Fruit fly (Drosophila melanogaster) whole organism, embryonic: ENCODE results near the gene CG11723.

ENCODE experiments used
- Antp ChIP-seq: fragments of 200-800 bp; sonication (Bioruptor generic); optimal IDR thresholded peaks from 3 replicates; lab custom pipeline; 2016; ENCODE audit warnings: missing biosample characterization, missing genetic modification characterization
- B-H1 ChIP-seq: fragments of 200-800 bp; sonication (Bioruptor generic); IDR thresholded peaks from 3 replicates; pipeline ENCODE4 v1.3.6; 2022; ENCODE audit warnings: missing biosample characterization, missing genetic modification characterization
- BtbVII ChIP-seq: fragments of 200-800 bp; sonication (Bioruptor generic); optimal IDR thresholded peaks from 3 replicates; lab custom pipeline; 2017; ENCODE audit warnings: missing biosample characterization, mild to moderate bottlenecking, missing genetic modification characterization
- CG10431 ChIP-seq: fragments of 200-800 bp; sonication (Bioruptor generic); optimal IDR thresholded peaks from 3 replicates; lab custom pipeline; 2018; ENCODE audit warnings: missing biosample characterization, mild to moderate bottlenecking, missing genetic modification characterization
- CG10543 ChIP-seq: fragments of 200-800 bp; sonication (Bioruptor generic); optimal IDR thresholded peaks from 3 replicates; lab custom pipeline; 2017; ENCODE audit warnings: missing biosample characterization, mild to moderate bottlenecking, missing genetic modification characterization, moderate library complexity
- CG12219 ChIP-seq: fragments of 200-800 bp; sonication (Bioruptor generic); optimal IDR thresholded peaks from 3 replicates; lab custom pipeline; 2018; ENCODE audit warnings: missing biosample characterization, mild to moderate bottlenecking, missing genetic modification characterization
- CG14050 ChIP-seq: fragments of 200-800 bp; sonication (Bioruptor generic); IDR thresholded peaks from 3 replicates; pipeline ENCODE4 v1.3.6; 2022; ENCODE audit warnings: missing biosample characterization, missing genetic modification characterization
- CG14441 ChIP-seq: fragments of 200-800 bp; sonication (Bioruptor generic); IDR thresholded peaks from 2 replicates; pipeline ENCODE4 v1.3.6; 2022; ENCODE audit warnings: missing biosample characterization, missing genetic modification characterization
- CG1529 ChIP-seq: fragments of 200-800 bp; sonication (Bioruptor generic); optimal IDR thresholded peaks from 3 replicates; lab custom pipeline; 2018; ENCODE audit warnings: missing biosample characterization, missing genetic modification characterization
- CG18262 ChIP-seq: fragments of 200-800 bp; optimal IDR thresholded peaks from 3 replicates; lab custom pipeline; 2019; ENCODE audit warnings: missing biosample characterization, mild to moderate bottlenecking, missing genetic modification characterization, moderate library complexity
- CG33557 ChIP-seq: fragments of 200-800 bp; sonication (Bioruptor generic); optimal IDR thresholded peaks from 2 replicates; lab custom pipeline; 2019; ENCODE audit warnings: missing biosample characterization, mild to moderate bottlenecking, missing genetic modification characterization, moderate library complexity
- CG34224 ChIP-seq: fragments of 200-800 bp; sonication (Bioruptor generic); IDR thresholded peaks from 3 replicates; pipeline ENCODE4 v1.3.6; 2022; ENCODE audit warnings: missing biosample characterization, missing genetic modification characterization; ENCODE audit not compliant: partially characterized antibody
- CG3847 ChIP-seq: fragments of 200-800 bp; sonication (Bioruptor generic); IDR thresholded peaks from 2 replicates; pipeline ENCODE4 v1.3.6; 2022; ENCODE audit warnings: missing biosample characterization, missing genetic modification characterization
- CG5245 ChIP-seq: fragments of 200-800 bp; sonication (Bioruptor generic); optimal IDR thresholded peaks from 3 replicates; lab custom pipeline; 2016; ENCODE audit warnings: missing biosample characterization, missing genetic modification characterization
- CG5953 ChIP-seq: fragments of 200-800 bp; sonication (Bioruptor generic); IDR thresholded peaks from 2 replicates; pipeline ENCODE4 v1.3.6; 2022; ENCODE audit warnings: missing biosample characterization, missing genetic modification characterization
- CG6175 ChIP-seq: fragments of 200-800 bp; sonication (Bioruptor generic); IDR thresholded peaks from 3 replicates; pipeline ENCODE4 v1.3.6; 2022; ENCODE audit warnings: missing biosample characterization, missing genetic modification characterization
- CG6791 ChIP-seq: fragments of 200-800 bp; sonication (Bioruptor generic); IDR thresholded peaks from 3 replicates; pipeline ENCODE4 v1.3.6; 2022; ENCODE audit warnings: missing biosample characterization, missing genetic modification characterization; ENCODE audit not compliant: partially characterized antibody
- CG8924 ChIP-seq: fragments of 200-800 bp; optimal IDR thresholded peaks from 3 replicates; lab custom pipeline; 2019; ENCODE audit warnings: missing biosample characterization, mild to moderate bottlenecking, missing genetic modification characterization, moderate library complexity
- CG9215 ChIP-seq: fragments of 200-800 bp; sonication (Bioruptor generic); IDR thresholded peaks from 2 replicates; pipeline ENCODE4 v1.3.6; 2022; ENCODE audit warnings: missing biosample characterization, missing genetic modification characterization
- CG9727 ChIP-seq: fragments of 200-800 bp; sonication (Bioruptor generic); optimal IDR thresholded peaks from 3 replicates; lab custom pipeline; 2017; ENCODE audit warnings: missing biosample characterization, mild to moderate bottlenecking, missing genetic modification characterization
- Dad ChIP-seq: fragments of 200-800 bp; sonication (Bioruptor generic); optimal IDR thresholded peaks from 3 replicates; lab custom pipeline; 2016; ENCODE audit warnings: missing biosample characterization, missing genetic modification characterization
- Dbx ChIP-seq: fragments of 200-800 bp; sonication (Bioruptor generic); IDR thresholded peaks from 3 replicates; pipeline ENCODE4 v1.3.6; 2022; ENCODE audit warnings: missing biosample characterization, missing genetic modification characterization
- Dip3 ChIP-seq: fragments of 200-800 bp; sonication (Bioruptor generic); optimal IDR thresholded peaks from 3 replicates; lab custom pipeline; 2016; ENCODE audit warnings: missing biosample characterization, missing genetic modification characterization
- Doc2 ChIP-seq: fragments of 200-800 bp; sonication (Bioruptor generic); IDR thresholded peaks from 2 replicates; pipeline ENCODE4 v1.3.6; 2022; ENCODE audit warnings: missing biosample characterization, missing genetic modification characterization
- H15 ChIP-seq: fragments of 200-800 bp; sonication (Bioruptor generic); IDR thresholded peaks from 3 replicates; pipeline ENCODE4 v1.3.6; 2022; ENCODE audit warnings: missing biosample characterization, missing genetic modification characterization
- Hmr ChIP-seq: fragments of 200-800 bp; sonication (Bioruptor generic); optimal IDR thresholded peaks from 3 replicates; lab custom pipeline; 2017; ENCODE audit warnings: mild to moderate bottlenecking, missing biosample characterization, missing genetic modification reagents, missing genetic modification characterization
- Rfx ChIP-seq: fragments of 200-800 bp; sonication (Bioruptor generic); IDR thresholded peaks from 2 replicates; pipeline ENCODE4 v1.3.6; 2022; ENCODE audit warnings: missing biosample characterization, missing genetic modification characterization
- Ssrp ChIP-seq: fragments of 200-800 bp; sonication (Bioruptor generic); optimal IDR thresholded peaks from 2 replicates; lab custom pipeline; 2018; ENCODE audit warnings: missing biosample characterization, mild to moderate bottlenecking, missing genetic modification characterization, moderate library complexity
- Xbp1 ChIP-seq: fragments of 200-800 bp; sonication (Bioruptor generic); optimal IDR thresholded peaks from 3 replicates; lab custom pipeline; 2016; ENCODE audit warnings: missing biosample characterization, mild to moderate bottlenecking, missing genetic modification characterization
- YL-1 ChIP-seq: fragments of 200-800 bp; sonication (Bioruptor generic); optimal IDR thresholded peaks from 3 replicates; lab custom pipeline; 2017; ENCODE audit warnings: missing biosample characterization, mild to moderate bottlenecking, missing genetic modification characterization
- amos ChIP-seq: fragments of 200-800 bp; sonication (Bioruptor generic); IDR thresholded peaks from 2 replicates; pipeline ENCODE4 v1.3.6; 2022; ENCODE audit warnings: missing biosample characterization, missing genetic modification characterization; ENCODE audit not compliant: partially characterized antibody
- ase ChIP-seq: fragments of 200-800 bp; sonication (Bioruptor generic); IDR thresholded peaks from 3 replicates; pipeline ENCODE4 v1.3.6; 2022; ENCODE audit warnings: missing biosample characterization, missing genetic modification characterization
- ato ChIP-seq: fragments of 200-800 bp; sonication (Bioruptor generic); IDR thresholded peaks from 2 replicates; pipeline ENCODE4 v1.3.6; 2022; ENCODE audit warnings: missing biosample characterization, missing genetic modification characterization; ENCODE audit not compliant: partially characterized antibody
- bab2 ChIP-seq: fragments of 200-800 bp; sonication (Bioruptor generic); optimal IDR thresholded peaks from 2 replicates; lab custom pipeline; 2016; ENCODE audit warnings: missing biosample characterization, missing genetic modification characterization
- bbx ChIP-seq: fragments of 200-800 bp; sonication (Bioruptor generic); IDR thresholded peaks from 2 replicates; pipeline ENCODE4 v1.3.6; 2022; ENCODE audit warnings: missing biosample characterization, missing genetic modification characterization; ENCODE audit not compliant: partially characterized antibody
- bowl ChIP-seq: fragments of 200-800 bp; sonication (Bioruptor generic); IDR thresholded peaks from 2 replicates; pipeline ENCODE4 v1.3.6; 2022; ENCODE audit warnings: missing biosample characterization, missing genetic modification characterization
- chif ChIP-seq, 2 experiments: fragments of 200-800 bp; sonication (Bioruptor generic); optimal IDR thresholded peaks; 3 replicates each; lab custom pipeline; 2016; ENCODE audit warnings: missing biosample characterization in 2 of 2, missing genetic modification characterization in 2 of 2
- ci ChIP-seq: fragments of 200-800 bp; sonication (Bioruptor generic); IDR thresholded peaks from 3 replicates; pipeline ENCODE4 v1.3.6; 2022; ENCODE audit warnings: missing biosample characterization, missing genetic modification characterization
- dati ChIP-seq: fragments of 200-800 bp; sonication (Bioruptor generic); IDR thresholded peaks from 2 replicates; pipeline ENCODE4 v1.3.6; 2022; ENCODE audit warnings: missing biosample characterization, missing genetic modification characterization
- dmrt99B ChIP-seq: fragments of 200-800 bp; sonication (Bioruptor generic); optimal IDR thresholded peaks from 2 replicates; lab custom pipeline; 2018; ENCODE audit warnings: missing biosample characterization, mild to moderate bottlenecking, missing genetic modification characterization, moderate library complexity
- eyg ChIP-seq: fragments of 200-800 bp; sonication (Bioruptor generic); optimal IDR thresholded peaks from 3 replicates; lab custom pipeline; 2016; ENCODE audit warnings: missing biosample characterization, missing genetic modification characterization
- gsb-n ChIP-seq: fragments of 200-800 bp; sonication (Bioruptor generic); optimal IDR thresholded peaks from 3 replicates; lab custom pipeline; 2018; ENCODE audit warnings: missing biosample characterization, mild to moderate bottlenecking, missing genetic modification characterization
- hkb ChIP-seq, 2 experiments: fragments of 200-800 bp in 1 of 2; fragments of >200 bp in 1 of 2; sonication (Bioruptor generic) in 1 of 2; IDR thresholded peaks in 1 of 2; optimal IDR thresholded peaks in 1 of 2; 2 replicates each; pipeline versions ENCODE4 v1.3.6 to Lab custom; 2017 to 2022; ENCODE audit warnings: missing biosample characterization in 1 of 2, missing genetic modification characterization in 1 of 2
- insv ChIP-seq, 2 experiments: fragments of 200-800 bp; sonication (Bioruptor generic); optimal IDR thresholded peaks; 3 replicates each; lab custom pipeline; 2016 to 2018; ENCODE audit warnings: missing biosample characterization in 2 of 2, missing genetic modification characterization in 2 of 2
- inv ChIP-seq: fragments of 200-800 bp; sonication (Bioruptor generic); IDR thresholded peaks from 2 replicates; pipeline ENCODE4 v1.3.6; 2022; ENCODE audit warnings: missing biosample characterization, missing genetic modification characterization; ENCODE audit not compliant: partially characterized antibody
- pb ChIP-seq: fragments of 200-800 bp; sonication (Bioruptor generic); optimal IDR thresholded peaks from 3 replicates; lab custom pipeline; 2016; ENCODE audit warnings: missing biosample characterization, missing genetic modification characterization
- pfk ChIP-seq: fragments of 200-800 bp; sonication (Bioruptor generic); optimal IDR thresholded peaks from 2 replicates; lab custom pipeline; 2018; ENCODE audit warnings: missing biosample characterization, mild to moderate bottlenecking, missing genetic modification characterization, moderate library complexity
- sr ChIP-seq: fragments of 200-800 bp; sonication (Bioruptor generic); IDR thresholded peaks from 3 replicates; pipeline ENCODE4 v1.3.6; 2022; ENCODE audit warnings: missing biosample characterization, missing genetic modification characterization
- stwl ChIP-seq: fragments of 200-800 bp; sonication (Bioruptor generic); optimal IDR thresholded peaks from 3 replicates; lab custom pipeline; 2018; ENCODE audit warnings: missing biosample characterization, mild to moderate bottlenecking, missing genetic modification characterization, moderate library complexity
- twi ChIP-seq: fragments of 200-800 bp; optimal IDR thresholded peaks from 2 replicates; lab custom pipeline; 2019; ENCODE audit warnings: missing biosample characterization, mild to moderate bottlenecking, missing genetic modification characterization, moderate library complexity
- zfh1 ChIP-seq: fragments of 200-800 bp; sonication (Bioruptor generic); IDR thresholded peaks from 3 replicates; pipeline ENCODE4 v1.3.6; 2022; ENCODE audit warnings: missing biosample characterization, missing genetic modification characterization

The CG11723 gene

dm6 chr2L:2165864-2166263 is 18.8 kb upstream of the CG11723 start (continued):
- TF ChIP-seq hkb (optimal IDR thresholded peaks at IDR 0.05; lab: Kevin White, UChicago) (no peak), hkb (GFP tag; IDR thresholded peaks at IDR 0.05; lab: Robert Waterston, UW) (no peak), zfh1 (no peak), dati (no peak), bab2 (GFP tag; lab: Kevin White, UChicago) (no peak), Dbx (GFP tag; lab: Robert Waterston, UW) (no peak), gsb-n (tag; lab: Kevin White, UChicago) (peak; percentile 40), eyg (no peak), BtbVII (GFP tag; lab: Kevin White, UChicago) (no peak), Ssrp (tag; lab: Kevin White, UChicago) (no peak), CG5953 (GFP tag; lab: Robert Waterston, UW) (no peak), pfk (no peak), dmrt99B (peak; percentile 5), sr (peak; percentile 71; the same call in 2 of the 3 replicates), ase (no peak), amos (no peak), Rfx (GFP tag; lab: Robert Waterston, UW) (peak; percentile 29; the same call in 1 of the 2 replicates), bbx (no peak), Xbp1 (GFP tag; lab: Kevin White, UChicago) (no peak), CG14441 (peak; percentile 21; the same call in 1 of the 2 replicates), CG1529 (GFP tag; lab: Kevin White, UChicago) (no peak), chif (GFP tag; optimal IDR thresholded peaks at IDR 0.05; lab: Kevin White, UChicago) (no peak), inv (GFP tag; lab: Robert Waterston, UW) (no peak), CG5245 (GFP tag; lab: Kevin White, UChicago) (no peak), CG10543 (GFP tag; lab: Kevin White, UChicago) (peak; percentile 83), CG12219 (no peak), stwl (tag; lab: Kevin White, UChicago) (no peak), ci (GFP tag; lab: Robert Waterston, UW) (no peak), CG9215 (GFP tag; lab: Robert Waterston, UW) (no peak), CG9727 (GFP tag; lab: Kevin White, UChicago) (no peak), B-H1 (GFP tag; lab: Robert Waterston, UW) (no peak), CG6175 (GFP tag; lab: Robert Waterston, UW) (no peak), Doc2 (GFP tag; lab: Robert Waterston, UW) (no peak), ato (GFP tag; lab: Robert Waterston, UW) (no peak), H15 (GFP tag; lab: Robert Waterston, UW) (no peak), pb (GFP tag; lab: Kevin White, UChicago) (no peak), CG6791 (GFP tag; lab: Robert Waterston, UW) (no peak), CG3847 (GFP tag; lab: Robert Waterston, UW) (no peak), Dip3 (GFP tag; lab: Kevin White, UChicago) (no peak), CG10431 (GFP tag; lab: Kevin White, UChicago) (no peak), CG8924 (tag; lab: Kevin White, UChicago) (peak; percentile 1), bowl (GFP tag; lab: Robert Waterston, UW) (no peak), Antp (GFP tag; lab: Kevin White, UChicago) (no peak), twi (tag; lab: Kevin White, UChicago) (no peak), Dad (GFP tag; lab: Kevin White, UChicago) (no peak), CG33557 (no peak), insv (GFP tag; optimal IDR thresholded peaks at IDR 0.05; lab: Kevin White, UChicago) (no peak), CG18262 (no peak), CG34224 (GFP tag; lab: Robert Waterston, UW) (no peak), CG14050 (no peak), Hmr (GFP tag; lab: Kevin White, UChicago) (no peak), YL-1 (GFP tag; lab: Kevin White, UChicago) (no peak)
